Worm (Caenorhabditis elegans) whole organism, late embryonic: ENCODE data around the gene F55G1.7.

ENCODE experiments used
- C38D4.7 ChIP-seq: fragments of 200-800 bp; sonication (Bioruptor generic); optimal IDR thresholded peaks from 2 replicates; lab custom pipeline; 2018; ENCODE audit warnings: mild to moderate bottlenecking, missing genetic modification characterization, moderate library complexity, missing compliant biosample characterization
- F13H6.1 ChIP-seq: sonication (generic microtip); optimal IDR thresholded peaks from 2 replicates; lab custom pipeline; 2016; ENCODE audit warnings: missing genetic modification characterization, missing compliant biosample characterization
- K09A11.1 ChIP-seq: sonication (generic microtip); optimal IDR thresholded peaks from 2 replicates; lab custom pipeline; 2017; ENCODE audit warnings: antibody characterized with exemption, mild to moderate bottlenecking, missing genetic modification characterization, missing compliant biosample characterization; ENCODE audit not compliant: insufficient read depth
- Y22D7AL.16 ChIP-seq: sonication (generic microtip); optimal IDR thresholded peaks from 2 replicates; lab custom pipeline; 2016; ENCODE audit warnings: missing genetic modification characterization, missing compliant biosample characterization
- ceh-14 ChIP-seq: sonication (generic microtip); optimal IDR thresholded peaks from 2 replicates; lab custom pipeline; 2016; ENCODE audit warnings: missing genotype, missing genetic modification characterization, missing compliant biosample characterization
- ceh-18 ChIP-seq: sonication (generic microtip); optimal IDR thresholded peaks from 2 replicates; lab custom pipeline; 2016; ENCODE audit warnings: missing genetic modification characterization, missing compliant biosample characterization
- ceh-24 ChIP-seq: sonication (generic microtip); optimal IDR thresholded peaks from 2 replicates; lab custom pipeline; 2016; ENCODE audit warnings: mild to moderate bottlenecking, missing genetic modification characterization, missing compliant biosample characterization
- ceh-31 ChIP-seq: sonication (generic microtip); optimal IDR thresholded peaks from 2 replicates; lab custom pipeline; 2016; ENCODE audit warnings: missing genetic modification characterization, missing compliant biosample characterization
- ceh-34 ChIP-seq: sonication (generic microtip); optimal IDR thresholded peaks from 2 replicates; lab custom pipeline; 2016; ENCODE audit warnings: mild to moderate bottlenecking, missing genetic modification characterization, missing compliant biosample characterization
- ceh-9 ChIP-seq: sonication (generic microtip); optimal IDR thresholded peaks from 2 replicates; lab custom pipeline; 2016; ENCODE audit warnings: mild to moderate bottlenecking, missing genetic modification characterization, inconsistent platforms, missing compliant biosample characterization
- che-1 ChIP-seq: sonication (generic microtip); optimal IDR thresholded peaks from 2 replicates; lab custom pipeline; 2016; ENCODE audit warnings: mild to moderate bottlenecking, missing genetic modification characterization, missing compliant biosample characterization
- dve-1 ChIP-seq: sonication (generic microtip); optimal IDR thresholded peaks from 2 replicates; lab custom pipeline; 2017; ENCODE audit warnings: antibody characterized with exemption, mild to moderate bottlenecking, missing genetic modification characterization, missing compliant biosample characterization
- ets-4 ChIP-seq: sonication (generic microtip); optimal IDR thresholded peaks from 2 replicates; lab custom pipeline; 2016; ENCODE audit warnings: missing genetic modification characterization, missing compliant biosample characterization
- fax-1 ChIP-seq: sonication (generic microtip); optimal IDR thresholded peaks from 2 replicates; lab custom pipeline; 2016; ENCODE audit warnings: missing genotype, missing genetic modification characterization, missing compliant biosample characterization
- fkh-6 ChIP-seq: sonication (generic microtip); optimal IDR thresholded peaks from 2 replicates; lab custom pipeline; 2016; ENCODE audit warnings: missing genetic modification characterization, missing compliant biosample characterization
- gmeb-2 ChIP-seq: sonication (generic microtip); optimal IDR thresholded peaks from 2 replicates; lab custom pipeline; 2016; ENCODE audit warnings: missing genetic modification characterization, inconsistent platforms, missing compliant biosample characterization
- hlh-15 ChIP-seq: sonication (generic microtip); optimal IDR thresholded peaks from 2 replicates; lab custom pipeline; 2016; ENCODE audit warnings: missing genetic modification characterization, missing compliant biosample characterization
- hlh-30 ChIP-seq: sonication (generic microtip); optimal IDR thresholded peaks from 2 replicates; lab custom pipeline; 2017; ENCODE audit warnings: antibody characterized with exemption, missing genetic modification characterization, missing compliant biosample characterization; ENCODE audit not compliant: insufficient read depth
- madf-2 ChIP-seq: sonication (generic microtip); optimal IDR thresholded peaks from 2 replicates; lab custom pipeline; 2017; ENCODE audit warnings: missing genetic modification characterization, missing compliant biosample characterization
- nfya-1 ChIP-seq: sonication (generic microtip); optimal IDR thresholded peaks from 2 replicates; lab custom pipeline; 2017; ENCODE audit warnings: missing genetic modification characterization, mild to moderate bottlenecking, missing compliant biosample characterization, antibody characterized with exemption, moderate library complexity
- nhr-11 ChIP-seq: fragments of 150-350 bp; optimal IDR thresholded peaks from 2 replicates; lab custom pipeline; 2014; ENCODE audit warnings: missing biosample characterization, missing genetic modification characterization
- nhr-232 ChIP-seq: sonication (generic microtip); optimal IDR thresholded peaks from 2 replicates; lab custom pipeline; 2016; ENCODE audit warnings: missing genetic modification characterization, missing compliant biosample characterization
- pat-9 ChIP-seq: fragments of 200-800 bp; sonication (Bioruptor generic); optimal IDR thresholded peaks from 2 replicates; lab custom pipeline; 2018; ENCODE audit warnings: mild to moderate bottlenecking, missing genetic modification characterization, moderate library complexity, missing compliant biosample characterization
- pax-1 ChIP-seq: fragments of 150-350 bp; optimal IDR thresholded peaks from 2 replicates; lab custom pipeline; 2014; ENCODE audit warnings: missing biosample characterization, missing genetic modification characterization
- pha-2 ChIP-seq: sonication (generic microtip); optimal IDR thresholded peaks from 2 replicates; lab custom pipeline; 2017; ENCODE audit warnings: mild to moderate bottlenecking, missing genetic modification characterization, missing compliant biosample characterization
- pha-4 ChIP-seq: fragments of 150-350 bp; optimal IDR thresholded peaks from 2 replicates; lab custom pipeline; 2018; ENCODE audit warnings: missing biosample characterization, missing genetic modification reagents, missing genetic modification characterization
- ref-2 ChIP-seq: sonication (generic microtip); optimal IDR thresholded peaks from 2 replicates; lab custom pipeline; 2016; ENCODE audit warnings: missing genetic modification characterization, missing compliant biosample characterization
- sox-2 ChIP-seq: fragments of 200-800 bp; sonication (Bioruptor generic); IDR thresholded peaks from 2 replicates; pipeline ENCODE4 v1.3.6; 2022; ENCODE audit warnings: missing genetic modification reagents, missing genetic modification characterization, missing compliant biosample characterization
- syd-9 ChIP-seq: sonication (generic microtip); optimal IDR thresholded peaks from 2 replicates; lab custom pipeline; 2016; ENCODE audit warnings: mild to moderate bottlenecking, missing genetic modification characterization, moderate library complexity, missing compliant biosample characterization
- ttx-3 ChIP-seq: sonication (generic microtip); optimal IDR thresholded peaks from 2 replicates; lab custom pipeline; 2016; ENCODE audit warnings: missing genetic modification reagents, missing genetic modification characterization, missing compliant biosample characterization
- unc-42 ChIP-seq: sonication (generic microtip); optimal IDR thresholded peaks from 2 replicates; lab custom pipeline; 2016; ENCODE audit warnings: missing genotype, missing genetic modification characterization, missing compliant biosample characterization
- ztf-16 ChIP-seq: sonication (generic microtip); optimal IDR thresholded peaks from 2 replicates; lab custom pipeline; 2017; ENCODE audit warnings: missing genetic modification characterization, missing compliant biosample characterization

The F55G1.7 gene

ce11 chrIV:7469782-7470413 is at the start of gene F55G1.7:
Gene F55G1.7 (minus strand): TSS chrIV:7469832.
- TF ChIP-seq hlh-30 (no peak), syd-9 (tag; lab: Kevin White, UChicago) (no peak), C38D4.7 (GFP tag; lab: Kevin White, UChicago) (no peak), K09A11.1 (no peak), Y22D7AL.16 (tag; lab: Kevin White, UChicago) (no peak), hlh-15 (tag; lab: Kevin White, UChicago) (no peak), pha-4 (tag; lab: Kevin White, UChicago) (no peak), ceh-18 (no peak), fkh-6 (no peak), sox-2 (GFP tag; lab: Robert Waterston, UW) (no peak), gmeb-2 (tag; lab: Kevin White, UChicago) (no peak), unc-42 (tag; lab: Kevin White, UChicago) (no peak), pax-1 (no peak), pat-9 (no peak), ceh-31 (tag; lab: Kevin White, UChicago) (no peak), che-1 (tag; lab: Kevin White, UChicago) (no peak), ztf-16 (tag; lab: Kevin White, UChicago) (no peak)

- TF ChIP-seq ztf-16 (tag; lab: Kevin White, UChicago) (no peak), ttx-3 (tag; lab: Kevin White, UChicago) (no peak), ref-2 (tag; lab: Kevin White, UChicago) (no peak), sox-2 (GFP tag; lab: Robert Waterston, UW) (no peak), fax-1 (tag; lab: Kevin White, UChicago) (no peak), F13H6.1 (tag; lab: Kevin White, UChicago) (no peak)
These were observed 46.5 kb upstream of the F55G1.7 start, which contains the start of the genes R05G6.9 and R05G6.3 for ce11 chrIV:7516167-7516566. Gene R05G6.9 (minus strand): TSS chrIV:7516267. Gene R05G6.3 (plus strand): TSS chrIV:7516552.

ce11 chrIV:7512617-7513233 is 43.1 kb upstream of the F55G1.7 start, which contains the start of the genes plc-4 and R05G6.4:
Gene plc-4 (minus strand): TSS chrIV:7512667.
Gene R05G6.4 (plus strand): TSS chrIV:7513233.
- no peak for TF ChIP-seq fax-1 (tag; lab: Kevin White, UChicago)
- no peak for TF ChIP-seq ceh-14 (tag; lab: Kevin White, UChicago)
- no peak for TF ChIP-seq madf-2
- no peak for TF ChIP-seq ceh-24 (tag; lab: Kevin White, UChicago)
- TF ChIP-seq dve-1 (tag; lab: Kevin White, UChicago), result no peak
- no peak for TF ChIP-seq syd-9 (tag; lab: Kevin White, UChicago)
- TF ChIP-seq sox-2 (GFP tag; lab: Robert Waterston, UW), result no peak
- TF ChIP-seq nfya-1 (tag; lab: Kevin White, UChicago), result no peak
- no peak for TF ChIP-seq nhr-232 (tag; lab: Kevin White, UChicago)
- no peak for TF ChIP-seq nhr-11 (tag; lab: Kevin White, UChicago)
- no peak for TF ChIP-seq ceh-9 (tag; lab: Kevin White, UChicago)

ce11 chrIV:7510829-7511228 is 41.2 kb upstream of the F55G1.7 start:
- TF ChIP-seq Y22D7AL.16 (tag; lab: Kevin White, UChicago) (no peak), nfya-1 (tag; lab: Kevin White, UChicago) (peak; percentile 72)

ce11 chrIV:7508850-7509249 is 39.2 kb upstream of the F55G1.7 start:
- TF ChIP-seq pha-2 (tag; lab: Kevin White, UChicago), result no peak
- no peak for TF ChIP-seq ceh-34
- no peak for TF ChIP-seq ets-4 (tag; lab: Kevin White, UChicago)
- TF ChIP-seq nhr-232 (tag; lab: Kevin White, UChicago), result no peak
- TF ChIP-seq ztf-16 (tag; lab: Kevin White, UChicago), result no peak
